Worm (Caenorhabditis elegans): ENCODE data around the gene F35H10.10.

ce11 chrIV:8294650-8295049, 18.1 kb downstream of the F35H10.10 start, which contains the start of gene tbce-1:
- TF ChIP-seq flt-1 (GFP tag; IDR thresholded peaks at IDR 0.05) (no peak), ref-1 (GFP tag; conservative IDR thresholded peaks at IDR 0.05) (no peak), T22C8.4 (GFP tag; IDR thresholded peaks at IDR 0.05) (no peak), tab-1 (GFP tag; IDR thresholded peaks at IDR 0.05) (no peak), med-1 (GFP tag; optimal IDR thresholded peaks at IDR 0.05; ENCODE audit: insufficient read depth) (no peak)
